Fruit fly (Drosophila melanogaster): ENCODE measurements around the gene THADA.

dm6 chrX:19897991-19898473, 32.7 kb upstream of the THADA start:
- TF ChIP-seq cic (GFP tag; optimal IDR thresholded peaks at IDR 0.05) = no peak
- no peak for TF ChIP-seq toe (GFP tag; optimal IDR thresholded peaks at IDR 0.05)
- no peak for TF ChIP-seq Crg-1 (GFP tag; optimal IDR thresholded peaks at IDR 0.05)
- TF ChIP-seq CG12768 (GFP tag; optimal IDR thresholded peaks at IDR 0.05) = no peak
- no peak for TF ChIP-seq Hr96 (GFP tag; optimal IDR thresholded peaks at IDR 0.05)
- TF ChIP-seq CG14711 (tag; optimal IDR thresholded peaks at IDR 0.05) = no peak
- no peak for TF ChIP-seq CG7045 (GFP tag; optimal IDR thresholded peaks at IDR 0.05)
- no peak for TF ChIP-seq ovo (GFP tag; optimal IDR thresholded peaks at IDR 0.05)
- TF ChIP-seq kay (GFP tag; ENCODE audit: borderline replicate concordance) = no peak
- no peak for TF ChIP-seq Mnt (GFP tag; optimal IDR thresholded peaks at IDR 0.05)
- no peak for TF ChIP-seq CG7101 (tag; optimal IDR thresholded peaks at IDR 0.05)
- no peak for TF ChIP-seq Clk (GFP tag; optimal IDR thresholded peaks at IDR 0.05)
- no peak for TF ChIP-seq CG1620 (GFP tag; optimal IDR thresholded peaks at IDR 0.05)

All from whole organism, adult.